Worm (Caenorhabditis elegans) whole organism, midembryonic: ENCODE data around the gene R01E6.2.

Source experiments
- T22C8.4 ChIP-seq: fragments of 200-800 bp; sonication (Bioruptor generic); IDR thresholded peaks from 2 replicates; pipeline ENCODE4 v1.3.6; 2022; ENCODE audit warnings: missing genetic modification characterization, missing compliant biosample characterization
- cog-1 ChIP-seq: sonication (generic microtip); optimal IDR thresholded peaks from 2 replicates; lab custom pipeline; 2016; ENCODE audit warnings: missing genetic modification characterization, missing compliant biosample characterization
- flt-1 ChIP-seq: fragments of 200-800 bp; sonication (Bioruptor generic); IDR thresholded peaks from 2 replicates; pipeline ENCODE4 v1.3.6; 2022; ENCODE audit warnings: missing genetic modification characterization, missing compliant biosample characterization
- klf-2 ChIP-seq: fragments of 200-800 bp; sonication (Bioruptor generic); conservative IDR thresholded peaks from 2 replicates; pipeline ENCODE4 v1.3.6; 2022; ENCODE audit warnings: missing genetic modification reagents, missing genetic modification characterization, missing compliant biosample characterization
- med-1 ChIP-seq: sonication (generic microtip); optimal IDR thresholded peaks from 2 replicates; lab custom pipeline; 2017; ENCODE audit warnings: missing genetic modification characterization, mild to moderate bottlenecking, missing compliant biosample characterization, antibody characterized with exemption, missing genetic modification reagents; ENCODE audit not compliant: insufficient read depth
- ref-1 ChIP-seq: fragments of 200-800 bp; sonication (Bioruptor generic); conservative IDR thresholded peaks from 2 replicates; pipeline ENCODE4 v1.3.6; 2022; ENCODE audit warnings: missing genetic modification reagents, missing genetic modification characterization, missing compliant biosample characterization
- tab-1 ChIP-seq: fragments of 200-800 bp; sonication (Bioruptor generic); IDR thresholded peaks from 2 replicates; pipeline ENCODE4 v1.3.6; 2022; ENCODE audit warnings: missing genetic modification characterization, missing compliant biosample characterization
- ztf-23 ChIP-seq: fragments of 200-800 bp; sonication (Bioruptor generic); IDR thresholded peaks from 2 replicates; pipeline ENCODE4 v1.3.6; 2022; ENCODE audit warnings: missing genetic modification reagents, missing genetic modification characterization, missing compliant biosample characterization

- TF ChIP-seq tab-1 (no peak), cog-1 (tag; lab: Kevin White, UChicago) (no peak), T22C8.4 (no peak), flt-1 (no peak), ref-1 (no peak), klf-2 (GFP tag; lab: Robert Waterston, UW) (no peak), ztf-23 (GFP tag; lab: Robert Waterston, UW) (no peak), med-1 (GFP tag; lab: Kevin White, UChicago) (no peak)
These were observed 21.8 kb downstream of the R01E6.2 start for ce11 chrX:13544544-13545021.
